Worm (Caenorhabditis elegans): ENCODE results near the gene max-1.

Gene max-1

DNA sequence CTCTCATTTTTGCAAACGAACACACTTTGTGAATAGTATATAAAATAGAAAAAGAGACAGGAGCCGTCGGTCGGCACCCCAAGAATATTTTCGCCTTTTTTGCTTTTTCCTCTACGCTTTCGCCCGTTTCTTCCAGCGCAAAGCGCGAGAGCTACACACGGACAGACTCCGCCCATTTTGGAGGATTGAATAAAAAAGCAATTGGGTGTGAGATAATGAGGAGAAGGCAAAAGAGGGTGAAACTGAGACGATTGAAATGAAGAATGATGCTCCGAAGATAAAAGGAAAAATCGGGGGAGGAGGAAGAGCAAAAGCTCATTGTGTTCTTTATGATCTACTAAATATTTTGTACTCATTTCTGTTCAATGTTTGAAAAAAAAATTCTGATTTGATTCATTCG is 49.0 kb downstream of the max-1 start, which contains the start of gene C34B4.3:
Gene C34B4.3, minus strand, starts transcription at position 101 of the 400 bp plus-strand sequence.
- no peak for TF ChIP-seq egl-27 (tag; optimal IDR thresholded peaks at IDR 0.05)
- no peak for TF ChIP-seq unc-62 (GFP tag; optimal IDR thresholded peaks at IDR 0.05 in 1 of 2)
- no peak for TF ChIP-seq unc-62 (tag; optimal IDR thresholded peaks at IDR 0.05)
- TF ChIP-seq T20F7.1 (GFP tag; optimal IDR thresholded peaks at IDR 0.05), result no peak
- TF ChIP-seq set-16 (GFP tag; IDR thresholded peaks at IDR 0.05), result no peak
- no peak for TF ChIP-seq mes-2 (tag; optimal IDR thresholded peaks at IDR 0.05; ENCODE audit: poor library complexity, severe bottlenecking)
- TF ChIP-seq fkh-10 (GFP tag; optimal IDR thresholded peaks at IDR 0.05), result no peak
- TF ChIP-seq D1046.2 (GFP tag; IDR thresholded peaks at IDR 0.05), result no peak

DNA sequence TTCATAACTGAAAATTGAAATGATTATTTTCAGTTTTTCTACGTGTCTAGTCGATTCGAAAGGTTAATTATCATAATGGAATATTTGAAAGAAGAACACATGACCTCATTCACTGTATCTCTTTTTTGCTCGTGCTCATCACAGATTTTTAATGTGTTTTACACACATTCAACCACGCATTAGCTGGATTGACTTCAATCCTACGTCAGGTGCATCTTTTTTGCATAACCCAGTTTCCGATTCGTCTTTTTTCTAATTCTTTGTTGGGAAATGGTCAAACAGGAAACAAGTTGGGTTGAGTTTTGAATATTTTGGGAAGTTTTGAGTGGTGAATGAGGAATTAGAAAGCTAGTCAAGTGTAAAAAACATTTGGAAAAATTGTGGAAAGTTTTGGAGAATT is 49.7 kb downstream of the max-1 start:
- TF ChIP-seq aha-1 (tag) (peak; percentile 91), nhr-6 (tag; optimal IDR thresholded peaks at IDR 0.05) (no peak)

DNA sequence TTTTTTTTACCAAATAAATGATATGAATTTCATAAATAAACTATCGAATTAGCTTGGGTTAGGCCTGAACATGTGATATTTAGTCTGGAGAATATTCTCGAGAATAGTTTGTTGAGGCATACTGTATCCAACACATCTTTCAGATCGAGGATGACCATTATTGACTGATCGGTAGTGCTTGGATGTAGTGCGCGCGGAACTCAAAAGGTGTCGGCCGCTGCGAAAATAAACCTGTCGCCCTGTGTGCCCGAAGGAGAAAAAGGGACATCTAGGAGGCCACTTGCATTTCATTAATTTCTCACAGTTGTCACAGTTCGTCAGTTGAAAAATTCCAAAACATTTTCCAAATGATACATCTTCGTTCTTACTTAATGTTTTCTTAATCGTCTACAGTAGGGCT is 55.9 kb downstream of the max-1 start:
- no peak for TF ChIP-seq dmd-6 (GFP tag; IDR thresholded peaks at IDR 0.05)
- 0 out of 2 replicates have a peak, but pooled peaks have one; percentile 13 for TF ChIP-seq daf-19 (GFP tag; conservative IDR thresholded peaks at IDR 0.05)
- no peak for TF ChIP-seq lin-13 (GFP tag; optimal IDR thresholded peaks at IDR 0.05)
- no peak for TF ChIP-seq unc-39 (tag; optimal IDR thresholded peaks at IDR 0.05)
- TF ChIP-seq mep-1 (tag; optimal IDR thresholded peaks at IDR 0.05), result no peak
- TF ChIP-seq egl-27 (tag; optimal IDR thresholded peaks at IDR 0.05), result no peak
- 0 out of 2 replicates have a peak, but pooled peaks have one; percentile 31 for TF ChIP-seq ceh-44 (GFP tag; IDR thresholded peaks at IDR 0.05)
- no peak for TF ChIP-seq lin-39 (tag; optimal IDR thresholded peaks at IDR 0.05)
- TF ChIP-seq aha-1 (tag), result peak; percentile 56

DNA sequence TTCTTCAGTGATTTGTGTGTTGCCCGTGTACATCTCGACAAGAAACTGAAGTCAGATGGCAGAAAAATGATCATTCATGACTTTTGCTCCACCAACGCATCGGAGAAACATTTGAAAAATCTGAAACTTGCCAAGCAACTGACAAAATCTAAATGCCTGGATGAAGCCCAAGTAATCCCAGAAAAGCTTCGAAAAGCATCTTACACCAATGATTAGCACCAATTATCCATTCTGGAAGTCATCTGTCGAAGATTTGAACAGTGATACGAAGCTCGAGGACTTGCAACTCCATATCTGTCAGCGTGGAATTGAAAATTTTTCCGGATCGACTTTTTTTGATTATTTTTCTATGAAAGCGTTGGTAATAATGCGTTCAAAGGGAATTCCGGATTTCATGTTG is 56.6 kb downstream of the max-1 start:
- no peak for TF ChIP-seq nhr-25 (tag; optimal IDR thresholded peaks at IDR 0.05; ENCODE audit: borderline replicate concordance, insufficient read depth)
- peak in 1 of 2 experiments; percentile 91 for TF ChIP-seq unc-62 (GFP tag; optimal IDR thresholded peaks at IDR 0.05 in 1 of 2)
- no peak for TF ChIP-seq unc-62 (tag; optimal IDR thresholded peaks at IDR 0.05)
- no peak for TF ChIP-seq ctbp-1 (GFP tag; IDR thresholded peaks at IDR 0.05)
- no peak for TF ChIP-seq ZK337.2 (GFP tag; IDR thresholded peaks at IDR 0.05)

DNA sequence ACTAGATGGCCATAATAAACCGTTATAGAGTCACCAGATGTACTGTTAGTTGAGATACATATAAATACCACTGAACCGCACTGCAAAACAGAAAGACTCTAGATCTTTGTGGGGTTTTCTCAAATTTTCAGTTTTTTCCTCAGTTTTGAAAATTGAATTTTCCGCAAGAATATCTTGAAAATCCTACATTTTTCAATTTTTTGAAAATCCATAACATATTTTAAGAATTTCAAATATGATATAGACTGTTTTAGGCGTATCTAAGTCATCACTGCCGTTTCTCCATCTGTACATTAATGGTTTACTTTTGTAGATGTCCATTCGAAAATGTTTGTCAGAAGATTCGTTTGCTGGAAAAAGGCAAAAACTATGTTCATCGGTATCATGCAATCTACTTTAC is 58.2 kb downstream of the max-1 start, which contains the start of gene F42E8.1:
Gene F42E8.1, plus strand, starts transcription at position 301 of the 400 bp plus-strand sequence.
- no peak for TF ChIP-seq mxl-2 (GFP tag; conservative IDR thresholded peaks at IDR 0.05)
- no peak for TF ChIP-seq php-3 (GFP tag; IDR thresholded peaks at IDR 0.05)
- no peak for TF ChIP-seq F10B5.3 (tag; optimal IDR thresholded peaks at IDR 0.05)
- no peak for TF ChIP-seq lin-13 (GFP tag; optimal IDR thresholded peaks at IDR 0.05)
- TF ChIP-seq ztf-11 (tag; optimal IDR thresholded peaks at IDR 0.05), result no peak
- TF ChIP-seq Y105C5A.15 (GFP tag; IDR thresholded peaks at IDR 0.05), result no peak
- no peak for TF ChIP-seq nhr-76 (tag; optimal IDR thresholded peaks at IDR 0.05)
- no peak for TF ChIP-seq madf-5 (GFP tag; IDR thresholded peaks at IDR 0.05)
- TF ChIP-seq nhr-237 (tag; optimal IDR thresholded peaks at IDR 0.05), result no peak
- TF ChIP-seq daf-12 (tag; optimal IDR thresholded peaks at IDR 0.05), result no peak

DNA sequence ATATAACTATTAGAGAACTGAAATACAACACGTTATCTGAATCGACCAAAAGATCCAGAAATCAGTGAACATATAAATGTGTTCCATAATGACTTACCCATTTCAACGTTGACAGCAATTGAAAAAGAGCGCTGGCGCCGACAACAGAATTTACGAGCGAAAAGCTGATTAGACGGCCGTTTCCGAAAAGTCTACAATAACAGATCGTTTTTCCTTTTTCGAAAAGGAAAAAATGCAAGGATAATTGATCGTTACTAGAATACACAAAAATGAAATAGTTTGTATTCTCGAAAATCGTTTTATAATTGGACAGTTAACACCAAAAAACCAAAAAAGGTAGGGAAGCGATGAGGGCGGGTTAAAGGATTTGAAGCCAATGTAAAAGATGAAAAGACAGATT is 66.4 kb downstream of the max-1 start, which contains the start of gene srr-1:
Gene srr-1, minus strand, starts transcription at position 101 of the 400 bp plus-strand sequence.
- no peak for TF ChIP-seq set-16 (GFP tag; IDR thresholded peaks at IDR 0.05)
- no peak for TF ChIP-seq fkh-10 (GFP tag; optimal IDR thresholded peaks at IDR 0.05)
- no peak for TF ChIP-seq nhr-42 (GFP tag; IDR thresholded peaks at IDR 0.05)
- no peak for TF ChIP-seq madf-9 (GFP tag; conservative IDR thresholded peaks at IDR 0.05)
- TF ChIP-seq tag-97 (GFP tag; IDR thresholded peaks at IDR 0.05), result no peak
- no peak for TF ChIP-seq ceh-20 (GFP tag; IDR thresholded peaks at IDR 0.05)
- TF ChIP-seq mep-1 (tag; optimal IDR thresholded peaks at IDR 0.05), result no peak
- TF ChIP-seq Y75B8A.6 (GFP tag; IDR thresholded peaks at IDR 0.05), result no peak
- TF ChIP-seq lin-29 (GFP tag; IDR thresholded peaks at IDR 0.05), result no peak
- no peak for TF ChIP-seq lsy-2 (tag; optimal IDR thresholded peaks at IDR 0.05)
